Worm (Caenorhabditis elegans) whole organism, L3 larva: Measurements from ENCODE around the gene Y75B12B.10.
A peak's percentile ranks its signal among the peaks of the same experiment; 100 is the strongest.

ENCODE experiments used
- R02D3.7 ChIP-seq: fragments of 150-350 bp; optimal IDR thresholded peaks from 2 replicates; lab custom pipeline; 2014; ENCODE audit warnings: missing biosample characterization, missing genetic modification characterization
- ZK546.5 ChIP-seq: sonication (generic microtip); optimal IDR thresholded peaks from 2 replicates; lab custom pipeline; 2017; ENCODE audit warnings: missing biosample characterization, missing genetic modification characterization
- aly-2 ChIP-seq: fragments of 150-350 bp; optimal IDR thresholded peaks from 2 replicates; lab custom pipeline; 2014; ENCODE audit warnings: missing biosample characterization, missing genetic modification characterization
- ama-1 ChIP-seq: fragments of 150-350 bp; optimal IDR thresholded peaks from 2 replicates; lab custom pipeline; 2018
- ceh-16 ChIP-seq: sonication (generic microtip); optimal IDR thresholded peaks from 2 replicates; lab custom pipeline; 2017; ENCODE audit warnings: missing biosample characterization, missing genetic modification characterization
- ceh-28 ChIP-seq: fragments of 150-350 bp; optimal IDR thresholded peaks from 2 replicates; lab custom pipeline; 2014; ENCODE audit warnings: missing biosample characterization, missing genetic modification reagents, missing genetic modification characterization
- ceh-82 ChIP-seq: fragments of 150-350 bp; optimal IDR thresholded peaks from 2 replicates; lab custom pipeline; 2014; ENCODE audit warnings: missing biosample characterization, missing genetic modification characterization
- ceh-9 ChIP-seq: sonication (generic microtip); optimal IDR thresholded peaks from 2 replicates; lab custom pipeline; 2018; ENCODE audit warnings: missing biosample characterization, missing genetic modification characterization
- daf-12 ChIP-seq: fragments of 150-350 bp; optimal IDR thresholded peaks from 2 replicates; lab custom pipeline; 2014; ENCODE audit warnings: missing biosample characterization, missing genetic modification reagents, missing genetic modification characterization
- egl-27 ChIP-seq: sonication (generic microtip); optimal IDR thresholded peaks from 4 replicates; lab custom pipeline; 2017; ENCODE audit warnings: missing biosample characterization, missing genetic modification reagents, missing genetic modification characterization
- egl-5 ChIP-seq: fragments of 150-350 bp; optimal IDR thresholded peaks from 2 replicates; lab custom pipeline; 2017; ENCODE audit warnings: missing biosample characterization, missing genetic modification reagents, missing genetic modification characterization, inconsistent platforms
- elt-1 ChIP-seq: fragments of 150-350 bp; optimal IDR thresholded peaks from 2 replicates; lab custom pipeline; 2014; ENCODE audit warnings: missing biosample characterization, missing genetic modification characterization
- elt-2 ChIP-seq: sonication (generic microtip); optimal IDR thresholded peaks from 2 replicates; lab custom pipeline; 2016; ENCODE audit warnings: missing genetic modification reagents, mild to moderate bottlenecking, missing genetic modification characterization, missing compliant biosample characterization
- elt-3 ChIP-seq, 3 experiments: fragments of 150-350 bp in 1 of 3; sonication (generic microtip) in 2 of 3; optimal IDR thresholded peaks; 2 replicates in 2 of 3; 4 replicates in 1 of 3; lab custom pipeline; 2014 to 2017; ENCODE audit warnings: missing biosample characterization in 3 of 3, missing genetic modification characterization in 3 of 3
- eor-1 ChIP-seq, 2 experiments: fragments of 150-350 bp; optimal IDR thresholded peaks; 2 replicates each; lab custom pipeline; 2014 to 2018; ENCODE audit warnings: missing biosample characterization in 2 of 2, missing genetic modification characterization in 2 of 2
- fkh-10 ChIP-seq: sonication (generic microtip); optimal IDR thresholded peaks from 2 replicates; lab custom pipeline; 2017; ENCODE audit warnings: missing biosample characterization, missing genetic modification reagents, missing genetic modification characterization
- fkh-2 ChIP-seq: fragments of 150-350 bp; optimal IDR thresholded peaks from 2 replicates; lab custom pipeline; 2014; ENCODE audit warnings: missing biosample characterization, missing genetic modification reagents, missing genetic modification characterization
- fos-1 ChIP-seq: fragments of 150-350 bp; optimal IDR thresholded peaks from 2 replicates; lab custom pipeline; 2014; ENCODE audit warnings: missing biosample characterization, missing genetic modification characterization
- hmg-11 ChIP-seq: sonication (generic microtip); optimal IDR thresholded peaks from 2 replicates; lab custom pipeline; 2016; ENCODE audit warnings: missing genetic modification characterization, missing compliant biosample characterization
- jun-1 ChIP-seq: fragments of 150-350 bp; optimal IDR thresholded peaks from 2 replicates; lab custom pipeline; 2014; ENCODE audit warnings: missing biosample characterization, missing genetic modification reagents, missing genetic modification characterization
- lin-15B ChIP-seq: fragments of 150-350 bp; optimal IDR thresholded peaks from 2 replicates; lab custom pipeline; 2014; ENCODE audit warnings: missing biosample characterization, missing genetic modification characterization
- lin-39 ChIP-seq: fragments of 150-350 bp; optimal IDR thresholded peaks from 2 replicates; lab custom pipeline; 2018; ENCODE audit warnings: missing biosample characterization, missing genetic modification reagents, missing genetic modification characterization
- lsy-12 ChIP-seq: sonication (generic microtip); optimal IDR thresholded peaks from 2 replicates; lab custom pipeline; 2016; ENCODE audit warnings: mild to moderate bottlenecking, missing genetic modification characterization, missing compliant biosample characterization
- mdl-1 ChIP-seq: fragments of 150-350 bp; optimal IDR thresholded peaks from 2 replicates; lab custom pipeline; 2014; ENCODE audit warnings: missing biosample characterization, missing genetic modification characterization
- mml-1 ChIP-seq: fragments of 150-350 bp; sonication (generic microtip); optimal IDR thresholded peaks from 3 replicates; lab custom pipeline; 2014; ENCODE audit warnings: missing biosample characterization, missing genetic modification characterization
- nfya-1 ChIP-seq: sonication (generic microtip); optimal IDR thresholded peaks from 2 replicates; lab custom pipeline; 2017; ENCODE audit warnings: missing genetic modification characterization, mild to moderate bottlenecking, missing compliant biosample characterization, antibody characterized with exemption, moderate library complexity; ENCODE audit not compliant: insufficient read depth
- nhr-11 ChIP-seq: fragments of 150-350 bp; optimal IDR thresholded peaks from 2 replicates; lab custom pipeline; 2014; ENCODE audit warnings: missing biosample characterization, missing genetic modification characterization
- nhr-12 ChIP-seq: fragments of 150-350 bp; optimal IDR thresholded peaks from 2 replicates; lab custom pipeline; 2014; ENCODE audit warnings: missing biosample characterization, missing genetic modification characterization
- nhr-23 ChIP-seq: fragments of 150-350 bp; optimal IDR thresholded peaks from 2 replicates; lab custom pipeline; 2014; ENCODE audit warnings: missing biosample characterization, missing genetic modification reagents, missing genetic modification characterization
- nhr-237 ChIP-seq: fragments of 150-350 bp; optimal IDR thresholded peaks from 2 replicates; lab custom pipeline; 2014; ENCODE audit warnings: missing biosample characterization, missing genetic modification characterization
- nhr-25 ChIP-seq: sonication (generic microtip); optimal IDR thresholded peaks from 2 replicates; lab custom pipeline; 2017; ENCODE audit warnings: missing biosample characterization, missing genetic modification characterization
- nhr-28 ChIP-seq: fragments of 150-350 bp; optimal IDR thresholded peaks from 2 replicates; lab custom pipeline; 2014; ENCODE audit warnings: missing biosample characterization, missing genetic modification characterization
- nhr-43 ChIP-seq: sonication (generic microtip); optimal IDR thresholded peaks from 2 replicates; lab custom pipeline; 2016; ENCODE audit warnings: mild to moderate bottlenecking, missing genetic modification characterization, missing compliant biosample characterization; ENCODE audit not compliant: poor library complexity, severe bottlenecking
- nhr-67 ChIP-seq: fragments of 150-350 bp; optimal IDR thresholded peaks from 2 replicates; lab custom pipeline; 2014; ENCODE audit warnings: missing biosample characterization, missing genetic modification characterization
- nhr-76 ChIP-seq: fragments of 150-350 bp; sonication (generic microtip); optimal IDR thresholded peaks from 5 replicates; lab custom pipeline; 2014; ENCODE audit warnings: missing biosample characterization, missing genetic modification characterization
- nhr-77 ChIP-seq: fragments of 150-350 bp; optimal IDR thresholded peaks from 2 replicates; lab custom pipeline; 2014; ENCODE audit warnings: missing biosample characterization, missing genetic modification characterization
- pha-4 ChIP-seq: fragments of 150-350 bp; optimal IDR thresholded peaks from 2 replicates; lab custom pipeline; 2014; ENCODE audit warnings: missing biosample characterization, missing genetic modification reagents, missing genetic modification characterization
- pqm-1 ChIP-seq: fragments of 150-350 bp; optimal IDR thresholded peaks from 2 replicates; lab custom pipeline; 2017; ENCODE audit warnings: missing biosample characterization, missing genetic modification characterization, inconsistent platforms
- sea-2 ChIP-seq: fragments of 150-350 bp; sonication (generic microtip); optimal IDR thresholded peaks from 4 replicates; lab custom pipeline; 2014; ENCODE audit warnings: missing biosample characterization, missing genetic modification reagents, missing genetic modification characterization
- skn-1 ChIP-seq: fragments of 150-350 bp; optimal IDR thresholded peaks from 2 replicates; lab custom pipeline; 2014; ENCODE audit warnings: missing biosample characterization, missing genetic modification characterization
- snpc-4 ChIP-seq: fragments of 150-350 bp; optimal IDR thresholded peaks from 2 replicates; lab custom pipeline; 2014; ENCODE audit warnings: missing biosample characterization, missing genetic modification characterization
- tbx-2 ChIP-seq: sonication (generic microtip); optimal IDR thresholded peaks from 2 replicates; lab custom pipeline; 2016; ENCODE audit warnings: mild to moderate bottlenecking, missing genetic modification characterization, missing compliant biosample characterization
- unc-39 ChIP-seq: sonication (generic microtip); optimal IDR thresholded peaks from 4 replicates; lab custom pipeline; 2017; ENCODE audit warnings: missing biosample characterization, missing genetic modification characterization
- unc-62 ChIP-seq: fragments of 150-350 bp; sonication (generic microtip); optimal IDR thresholded peaks from 4 replicates; lab custom pipeline; 2014; ENCODE audit warnings: missing biosample characterization, missing genetic modification reagents, missing genetic modification characterization
- zag-1 ChIP-seq: fragments of 150-350 bp; optimal IDR thresholded peaks from 2 replicates; lab custom pipeline; 2014; ENCODE audit warnings: missing biosample characterization, missing genetic modification characterization
- ztf-11 ChIP-seq: fragments of 150-350 bp; optimal IDR thresholded peaks from 2 replicates; lab custom pipeline; 2014; ENCODE audit warnings: missing biosample characterization, missing genetic modification characterization
- ztf-4 ChIP-seq: fragments of 150-350 bp; optimal IDR thresholded peaks from 2 replicates; lab custom pipeline; 2014; ENCODE audit warnings: missing biosample characterization, missing genetic modification characterization

Y75B12B.10 gene

DNA sequence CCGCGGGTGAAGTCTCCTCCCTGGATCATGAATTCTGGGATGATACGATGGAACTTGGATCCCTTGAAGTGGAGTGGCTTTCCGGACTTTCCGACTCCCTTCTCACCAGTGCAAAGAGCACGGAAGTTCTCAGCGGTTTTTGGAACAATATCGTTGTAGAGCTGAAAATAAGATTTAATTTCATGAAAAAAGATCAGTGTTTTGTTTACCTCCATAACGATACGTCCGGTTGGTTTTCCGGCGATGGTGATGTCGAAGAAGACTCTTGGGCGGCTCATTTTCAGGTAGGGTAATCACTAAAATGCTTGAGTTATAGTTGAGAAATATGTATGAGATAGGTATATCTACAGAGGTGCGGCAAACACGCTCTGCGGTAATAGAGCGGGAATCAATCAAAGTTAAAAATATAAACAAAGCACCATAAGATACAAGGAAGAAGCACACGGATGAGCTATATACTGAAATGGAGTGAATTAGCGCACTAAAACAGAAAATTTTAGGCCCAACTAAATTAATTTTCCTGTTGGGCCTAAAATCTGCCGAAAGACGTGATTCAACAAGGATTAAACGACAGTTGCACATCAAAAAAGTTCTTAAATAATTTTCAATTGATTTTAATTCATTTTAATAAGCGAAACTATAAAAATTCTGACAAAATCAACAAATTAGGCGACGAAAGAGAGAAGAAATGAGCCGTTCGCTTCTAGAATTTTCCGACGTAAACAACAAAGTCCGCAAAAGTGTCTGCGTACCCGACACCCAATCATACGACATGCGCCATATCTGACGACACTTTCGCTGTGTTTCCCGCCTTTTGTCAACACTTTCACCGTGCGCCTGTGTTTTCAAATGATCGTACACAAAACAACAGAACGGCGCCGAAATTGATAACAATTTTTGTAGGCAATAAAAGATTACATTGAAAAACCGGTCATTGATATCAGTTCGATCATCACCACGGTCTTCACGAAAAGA is 12.5 kb upstream of the Y75B12B.10 start, which contains the start of the genes cyn-7 and bath-36 (continued):
- TF ChIP-seq sea-2 (GFP tag; lab: Kevin White, UChicago) (no peak), lsy-12 (peak; percentile 69), lin-39 (tag; lab: Kevin White, UChicago) (no peak), nhr-237 (tag; lab: Kevin White, UChicago) (no peak), fkh-10 (no peak), daf-12 (tag; lab: Kevin White, UChicago) (no peak), pqm-1 (tag; lab: Kevin White, UChicago) (peak; percentile 73), nhr-23 (tag; lab: Kevin White, UChicago) (peak; percentile 74), R02D3.7 (tag; lab: Kevin White, UChicago) (peak; percentile 7), ceh-16 (no peak), nhr-28 (tag; lab: Kevin White, UChicago) (no peak), zag-1 (tag; lab: Kevin White, UChicago) (no peak)

DNA sequence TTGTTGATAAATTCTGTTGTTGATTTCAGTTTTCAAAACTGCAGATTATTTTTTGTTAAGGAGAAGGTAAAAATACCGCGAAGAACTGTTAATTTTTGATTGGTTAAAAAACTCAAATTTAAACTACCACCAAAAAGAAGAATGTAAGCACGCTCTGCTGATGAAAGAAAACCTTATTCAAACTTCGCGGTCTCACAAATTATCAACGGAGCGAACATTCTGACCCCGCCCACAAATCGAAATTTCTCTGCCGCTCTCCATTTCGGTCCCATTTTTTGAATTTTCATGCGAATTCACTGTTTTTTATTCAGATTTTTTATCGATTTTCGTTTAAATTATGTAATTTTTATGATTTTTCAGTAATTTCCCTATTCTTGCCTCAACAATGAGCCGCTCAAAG is 10.3 kb upstream of the Y75B12B.10 start, which contains the start of gene cyn-3:
Gene cyn-3 (plus strand): TSS at position 361 of the 400 bp plus-strand sequence.
- TF ChIP-seq skn-1 (peak; percentile 91), ztf-4 (tag; lab: Kevin White, UChicago) (no peak), ama-1 (lab: Kevin White, UChicago) (peak; percentile 69), lsy-12 (peak; percentile 63), jun-1 (tag; lab: Kevin White, UChicago) (peak; percentile 73), lin-15B (tag; lab: Kevin White, UChicago) (peak; percentile 98), fos-1 (tag; lab: Kevin White, UChicago) (no peak), pqm-1 (tag; lab: Kevin White, UChicago) (peak; percentile 58), R02D3.7 (tag; lab: Kevin White, UChicago) (peak; percentile 77), unc-39 (tag; lab: Kevin White, UChicago) (no peak), tbx-2 (tag; lab: Kevin White, UChicago) (peak; percentile 23), ceh-82 (no peak), ztf-11 (no peak), hmg-11 (tag; lab: Kevin White, UChicago) (peak; percentile 65), snpc-4 (tag; lab: Kevin White, UChicago) (peak; percentile 86), mdl-1 (tag; lab: Kevin White, UChicago) (no peak), nhr-237 (tag; lab: Kevin White, UChicago) (no peak), aly-2 (tag; lab: Kevin White, UChicago) (no peak), lin-39 (tag; lab: Kevin White, UChicago) (peak; percentile 71), mml-1 (no peak), nhr-43 (tag; lab: Kevin White, UChicago) (peak; percentile 80), pha-4 (tag; lab: Kevin White, UChicago) (peak; percentile 98), fkh-10 (peak; percentile 35), egl-27 (peak; percentile 38), ceh-16 (no peak), fkh-2 (no peak), elt-3 (tag; optimal IDR thresholded peaks at IDR 0.05; lab: Kevin White, UChicago) (no peak), egl-5 (peak; percentile 70), nhr-25 (peak; percentile 86), ceh-9 (tag; lab: Kevin White, UChicago) (no peak), unc-62 (GFP tag; lab: Kevin White, UChicago) (no peak), nhr-11 (tag; lab: Kevin White, UChicago) (no peak), eor-1 (tag; optimal IDR thresholded peaks at IDR 0.05; lab: Kevin White, UChicago) (no peak), ceh-28 (tag; lab: Kevin White, UChicago) (peak; percentile 79), sea-2 (GFP tag; lab: Kevin White, UChicago) (no peak), elt-1 (tag; lab: Kevin White, UChicago) (peak; percentile 58), nhr-76 (tag; lab: Kevin White, UChicago) (no peak), nhr-28 (tag; lab: Kevin White, UChicago) (no peak), nhr-12 (tag; lab: Kevin White, UChicago) (no peak), nfya-1 (tag; lab: Kevin White, UChicago) (peak; percentile 93), zag-1 (tag; lab: Kevin White, UChicago) (no peak), nhr-23 (tag; lab: Kevin White, UChicago) (peak; percentile 97), nhr-77 (tag; lab: Kevin White, UChicago) (no peak), nhr-67 (no peak), ZK546.5 (no peak), elt-2 (tag; lab: Kevin White, UChicago) (peak; percentile 55), daf-12 (tag; lab: Kevin White, UChicago) (no peak)
